Fruit fly (Drosophila melanogaster) S2 (cell line): ENCODE results near the gene Ccdc39.

Source experiments
- CG8478 ChIP-seq: fragments of >200 bp; optimal IDR thresholded peaks from 2 replicates; lab custom pipeline; 2018
- CTCF ChIP-seq, 2 experiments: fragments of >200 bp; optimal IDR thresholded peaks; 2 replicates each; lab custom pipeline; 2018

dm6 chr3R:4814677-4815076, 30.2 kb upstream of the Ccdc39 start:
- no peak for TF ChIP-seq CTCF (optimal IDR thresholded peaks at IDR 0.05; lab: Kevin White, UChicago)
- no peak for TF ChIP-seq CG8478 (lab: Kevin White, UChicago)
